In the genomic region with DNA sequence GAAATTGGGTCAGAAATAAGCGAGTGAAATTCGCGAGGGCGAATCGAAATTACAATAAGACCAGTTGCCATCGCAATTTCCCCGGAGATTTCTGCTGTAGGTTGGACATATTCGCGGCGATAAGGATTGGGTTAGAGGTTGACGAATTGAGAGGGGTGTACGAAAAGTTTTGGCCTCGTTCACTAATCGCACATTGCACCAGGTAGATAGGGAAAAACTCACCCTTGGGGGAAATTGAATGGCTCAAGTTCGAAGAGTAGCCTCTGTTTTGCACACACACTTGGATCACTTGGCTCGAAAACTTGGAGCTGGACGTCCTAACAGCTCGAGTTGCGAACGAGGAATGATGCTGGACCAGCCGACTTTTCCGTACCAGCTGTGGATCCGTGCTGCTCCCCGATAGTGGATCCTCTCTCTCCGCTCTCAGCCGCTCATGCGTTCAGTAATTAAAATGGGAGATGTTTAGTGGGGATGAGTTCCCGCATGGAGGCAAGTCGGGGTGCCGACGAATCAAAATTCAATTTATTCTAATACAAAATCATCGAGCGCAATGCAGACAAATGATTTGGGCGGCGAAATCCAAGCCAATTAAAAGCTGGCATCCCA, we compare ENCODE assay signal across 4 fruit fly cellular contexts.
A peak's percentile ranks its signal among the peaks of the same experiment; 100 is the strongest.
TF ChIP-seq lines count a peak whose summit lies in the region.

A gene (minus strand): TSS at position 349 of the 606 bp plus-strand sequence.

- TF ChIP-seq CTCF in whole organism, embryonic (GFP tag; optimal IDR thresholded peaks at IDR 0.05; lab: Kevin White, UChicago), result no peak

TF ChIP-seq in whole organism, embryonic, 481 proteins besides CTCF, POLR2A, EP300 and RAD21:
- TF ChIP-seq CkIIα-i1 (GFP tag; IDR thresholded peaks at IDR 0.05; lab: Robert Waterston, UW) (no peak), gcm (GFP tag; optimal IDR thresholded peaks at IDR 0.05; lab: Kevin White, UChicago) (peak; percentile 10), caup (GFP tag; optimal IDR thresholded peaks at IDR 0.05; lab: Kevin White, UChicago; ENCODE audit: severe bottlenecking) (no peak)
TF ChIP-seq in whole organism, embryonic: peak in this region for 1.

TF ChIP-seq in whole organism, prepupa, 60 proteins besides CTCF, POLR2A, EP300 and RAD21:
- peak; percentile 60 for TF ChIP-seq Eip78C (GFP tag; lab: Kevin White, UChicago)
- peak; percentile 14 for TF ChIP-seq Eip75B (GFP tag; optimal IDR thresholded peaks at IDR 0.05; lab: Kevin White, UChicago)
- TF ChIP-seq svp (GFP tag; lab: Kevin White, UChicago), result peak; percentile 100
- no peak for TF ChIP-seq CG6808 (GFP tag; optimal IDR thresholded peaks at IDR 0.05; lab: Kevin White, UChicago)

TF ChIP-seq in whole organism, pupa, 21 proteins besides CTCF, POLR2A, EP300 and RAD21:
- TF ChIP-seq gl (tag; optimal IDR thresholded peaks at IDR 0.05; lab: Kevin White, UChicago), result no peak
- 0 out of 3 replicates have a peak, but pooled peaks have one; percentile 16 for TF ChIP-seq fd96Ca (GFP tag; IDR thresholded peaks at IDR 0.05; lab: Robert Waterston, UW)

TF ChIP-seq in whole organism, wandering third instar larva, 38 proteins besides CTCF, POLR2A, EP300 and RAD21:
- TF ChIP-seq Rel (GFP tag; optimal IDR thresholded peaks at IDR 0.05; lab: Kevin White, UChicago) (no peak), Rel (tag; optimal IDR thresholded peaks at IDR 0.05; lab: Kevin White, UChicago) (peak; percentile 49), OdsH (GFP tag; optimal IDR thresholded peaks at IDR 0.05; lab: Kevin White, UChicago) (no peak), Sp1 (GFP tag; optimal IDR thresholded peaks at IDR 0.05; lab: Kevin White, UChicago) (no peak), usp (GFP tag; optimal IDR thresholded peaks at IDR 0.05; lab: Kevin White, UChicago) (no peak), Dif (GFP tag; optimal IDR thresholded peaks at IDR 0.05; lab: Kevin White, UChicago; ENCODE audit: partially characterized antibody) (peak; percentile 63)
